Worm (Caenorhabditis elegans): Measurements from ENCODE around the gene C31C9.7.

ce11 chrII:13630690-13631089, 38.2 kb upstream of the C31C9.7 start, which contains the start of the genes gst-17 and gst-18:
- TF ChIP-seq ceh-82 (tag; optimal IDR thresholded peaks at IDR 0.05): no peak
- no peak for TF ChIP-seq nhr-237 (tag; optimal IDR thresholded peaks at IDR 0.05)
- TF ChIP-seq unc-62 (GFP tag; optimal IDR thresholded peaks at IDR 0.05): no peak
- TF ChIP-seq pha-4 (tag; optimal IDR thresholded peaks at IDR 0.05): no peak
- no peak for TF ChIP-seq lin-39 (tag; optimal IDR thresholded peaks at IDR 0.05)
- no peak for TF ChIP-seq mdl-1 (tag; optimal IDR thresholded peaks at IDR 0.05)
- no peak for TF ChIP-seq mml-1 (tag; optimal IDR thresholded peaks at IDR 0.05)
- TF ChIP-seq aly-2 (tag; optimal IDR thresholded peaks at IDR 0.05): no peak
- TF ChIP-seq nhr-77 (tag; optimal IDR thresholded peaks at IDR 0.05): no peak
- no peak for TF ChIP-seq ama-1 (optimal IDR thresholded peaks at IDR 0.05)
- no peak for TF ChIP-seq pqm-1 (tag; optimal IDR thresholded peaks at IDR 0.05)
- TF ChIP-seq unc-39 (tag; optimal IDR thresholded peaks at IDR 0.05): no peak
- no peak for TF ChIP-seq eor-1 (tag; optimal IDR thresholded peaks at IDR 0.05)
- TF ChIP-seq jun-1 (tag; optimal IDR thresholded peaks at IDR 0.05): no peak
